Worm (Caenorhabditis elegans): Measurements from ENCODE around the gene jmjd-1.1.

ce11 chrII:11810436-11810835, 4.1 kb downstream of the jmjd-1.1 start, which contains the start of gene F43G6.7:
- TF ChIP-seq R02D3.7 (tag; optimal IDR thresholded peaks at IDR 0.05) (no peak), nfya-1 (tag; optimal IDR thresholded peaks at IDR 0.05; ENCODE audit: insufficient read depth) (no peak), snpc-4 (tag; optimal IDR thresholded peaks at IDR 0.05) (no peak), ztf-4 (tag; optimal IDR thresholded peaks at IDR 0.05) (no peak), elt-3 (tag; optimal IDR thresholded peaks at IDR 0.05) (no peak), nhr-67 (tag; optimal IDR thresholded peaks at IDR 0.05) (no peak), zag-1 (tag; optimal IDR thresholded peaks at IDR 0.05) (no peak), ZK546.5 (tag; optimal IDR thresholded peaks at IDR 0.05) (no peak)

All from whole organism, L3 larva.